Worm (Caenorhabditis elegans) whole organism, young adult: ENCODE results near the gene C54E4.4.

Source experiments
- D2030.7 ChIP-seq: fragments of 200-800 bp; sonication (Bioruptor generic); IDR thresholded peaks from 2 replicates; pipeline ENCODE4 v1.3.6; 2022; ENCODE audit warnings: missing genetic modification reagents, missing genetic modification characterization, missing compliant biosample characterization
- F22D6.2 ChIP-seq: sonication (generic microtip); optimal IDR thresholded peaks from 2 replicates; lab custom pipeline; 2016; ENCODE audit warnings: mild to moderate bottlenecking, missing genetic modification characterization, missing compliant biosample characterization
- F55B11.4 ChIP-seq: sonication (generic microtip); optimal IDR thresholded peaks from 2 replicates; lab custom pipeline; 2016; ENCODE audit warnings: missing compliant biosample characterization, missing genetic modification characterization, borderline replicate concordance; ENCODE audit not compliant: insufficient read depth
- K11D2.4 ChIP-seq: fragments of 200-800 bp; sonication (Bioruptor generic); IDR thresholded peaks from 2 replicates; pipeline ENCODE4 v1.3.6; 2022; ENCODE audit warnings: missing genetic modification reagents, missing genetic modification characterization, missing compliant biosample characterization
- K12H6.12 ChIP-seq: fragments of 200-800 bp; sonication (Bioruptor generic); optimal IDR thresholded peaks from 2 replicates; lab custom pipeline; 2018; ENCODE audit warnings: mild to moderate bottlenecking, missing genetic modification characterization, missing compliant biosample characterization
- Y79H2A.3 ChIP-seq: fragments of 200-800 bp; sonication (Bioruptor generic); conservative IDR thresholded peaks from 2 replicates; pipeline ENCODE4 v1.3.6; 2022; ENCODE audit warnings: missing genetic modification reagents, missing genetic modification characterization, missing compliant biosample characterization
- ZK185.1 ChIP-seq: sonication (generic microtip); optimal IDR thresholded peaks from 2 replicates; lab custom pipeline; 2016; ENCODE audit warnings: mild to moderate bottlenecking, missing genetic modification characterization, missing compliant biosample characterization; ENCODE audit not compliant: poor library complexity, severe bottlenecking
- attf-3 ChIP-seq: fragments of 200-800 bp; sonication (Bioruptor generic); conservative IDR thresholded peaks from 2 replicates; pipeline ENCODE4 v1.3.6; 2022; ENCODE audit warnings: missing genetic modification reagents, missing genetic modification characterization, missing compliant biosample characterization
- attf-5 ChIP-seq: fragments of 200-800 bp; sonication (Bioruptor generic); optimal IDR thresholded peaks from 2 replicates; lab custom pipeline; 2018; ENCODE audit warnings: mild to moderate bottlenecking, missing genetic modification characterization, missing compliant biosample characterization
- attf-6 ChIP-seq: fragments of 200-800 bp; sonication (Bioruptor generic); IDR thresholded peaks from 2 replicates; pipeline ENCODE4 v1.3.6; 2022; ENCODE audit warnings: missing genetic modification reagents, missing genetic modification characterization, missing compliant biosample characterization
- ccch-3 ChIP-seq: fragments of 200-800 bp; sonication (Bioruptor generic); optimal IDR thresholded peaks from 2 replicates; lab custom pipeline; 2018; ENCODE audit warnings: mild to moderate bottlenecking, missing genetic modification characterization, missing compliant biosample characterization
- ceh-100 ChIP-seq: fragments of 200-800 bp; sonication (Bioruptor generic); IDR thresholded peaks from 2 replicates; pipeline ENCODE4 v1.3.6; 2022; ENCODE audit warnings: missing genetic modification reagents, missing genetic modification characterization, missing compliant biosample characterization
- ceh-27 ChIP-seq: fragments of 200-800 bp; sonication (Bioruptor generic); optimal IDR thresholded peaks from 2 replicates; lab custom pipeline; 2018; ENCODE audit warnings: mild to moderate bottlenecking, missing genetic modification characterization, moderate library complexity, missing compliant biosample characterization
- ceh-40 ChIP-seq: fragments of 200-800 bp; sonication (Bioruptor generic); IDR thresholded peaks from 2 replicates; pipeline ENCODE4 v1.3.6; 2022; ENCODE audit warnings: missing genetic modification characterization, missing compliant biosample characterization
- dpff-1 ChIP-seq: sonication (generic microtip); optimal IDR thresholded peaks from 2 replicates; lab custom pipeline; 2017; ENCODE audit warnings: mild to moderate bottlenecking, missing genetic modification characterization, missing compliant biosample characterization
- egl-18 ChIP-seq: fragments of 200-800 bp; sonication (Bioruptor generic); IDR thresholded peaks from 2 replicates; pipeline ENCODE4 v1.3.6; 2022; ENCODE audit warnings: missing genetic modification reagents, missing genetic modification characterization, missing compliant biosample characterization
- egrh-3 ChIP-seq: fragments of 200-800 bp; sonication (Bioruptor generic); IDR thresholded peaks from 2 replicates; pipeline ENCODE4 v1.3.6; 2022; ENCODE audit warnings: missing genetic modification reagents, missing genetic modification characterization, missing compliant biosample characterization
- fkh-3 ChIP-seq: sonication (generic microtip); optimal IDR thresholded peaks from 2 replicates; lab custom pipeline; 2016; ENCODE audit warnings: mild to moderate bottlenecking, missing genetic modification characterization, missing compliant biosample characterization
- hlh-12 ChIP-seq: sonication (generic microtip); optimal IDR thresholded peaks from 2 replicates; lab custom pipeline; 2016; ENCODE audit warnings: missing genetic modification characterization, missing compliant biosample characterization
- lin-35 ChIP-seq, 3 experiments: fragments of 150-350 bp in 2 of 3; sonication (generic microtip) in 1 of 3; optimal IDR thresholded peaks; 2 replicates each; lab custom pipeline; 2014 to 2018; ENCODE audit warnings: missing biosample characterization in 3 of 3, missing genetic modification characterization in 3 of 3, missing genetic modification reagents in 3 of 3
- lin-54 ChIP-seq: fragments of 200-800 bp; sonication (Bioruptor generic); optimal IDR thresholded peaks from 2 replicates; lab custom pipeline; 2018; ENCODE audit warnings: mild to moderate bottlenecking, missing genetic modification characterization, missing compliant biosample characterization
- madf-3 ChIP-seq: fragments of 200-800 bp; sonication (Bioruptor generic); IDR thresholded peaks from 2 replicates; pipeline ENCODE4 v1.3.6; 2022; ENCODE audit warnings: missing genetic modification reagents, missing genetic modification characterization, missing compliant biosample characterization
- madf-6 ChIP-seq: fragments of 200-800 bp; sonication (Bioruptor generic); IDR thresholded peaks from 2 replicates; pipeline ENCODE4 v1.3.6; 2022; ENCODE audit warnings: missing genetic modification reagents, missing genetic modification characterization, missing compliant biosample characterization
- madf-8 ChIP-seq: fragments of 200-800 bp; sonication (Bioruptor generic); conservative IDR thresholded peaks from 2 replicates; pipeline ENCODE4 v1.3.6; 2022; ENCODE audit warnings: missing genetic modification reagents, missing genetic modification characterization, missing compliant biosample characterization
- mxl-1 ChIP-seq: sonication (generic microtip); optimal IDR thresholded peaks from 2 replicates; lab custom pipeline; 2016; ENCODE audit warnings: missing genetic modification characterization, missing compliant biosample characterization
- nhr-179 ChIP-seq: sonication (generic microtip); optimal IDR thresholded peaks from 2 replicates; lab custom pipeline; 2016; ENCODE audit warnings: mild to moderate bottlenecking, missing genetic modification characterization, missing compliant biosample characterization
- nhr-90 ChIP-seq: sonication (generic microtip); optimal IDR thresholded peaks from 2 replicates; lab custom pipeline; 2016; ENCODE audit warnings: missing genotype, mild to moderate bottlenecking, missing genetic modification characterization, missing compliant biosample characterization
- rcor-1 ChIP-seq: fragments of 200-800 bp; sonication (Bioruptor generic); IDR thresholded peaks from 2 replicates; pipeline ENCODE4 v1.3.6; 2022; ENCODE audit warnings: missing genetic modification reagents, missing genetic modification characterization, missing compliant biosample characterization
- snpc-1.1 ChIP-seq: sonication (generic microtip); optimal IDR thresholded peaks from 2 replicates; lab custom pipeline; 2017; ENCODE audit warnings: missing genetic modification characterization, mild to moderate bottlenecking, missing compliant biosample characterization, antibody characterized with exemption, moderate library complexity, missing genotype, missing genetic modification reagents; ENCODE audit not compliant: insufficient read depth
- snpc-1.3 ChIP-seq: sonication (generic microtip); optimal IDR thresholded peaks from 2 replicates; lab custom pipeline; 2017; ENCODE audit warnings: missing genetic modification characterization, mild to moderate bottlenecking, missing compliant biosample characterization, antibody characterized with exemption, moderate library complexity, missing genotype, missing genetic modification reagents; ENCODE audit not compliant: insufficient read depth
- snpc-4 ChIP-seq, 5 experiments: fragments of 150-350 bp in 1 of 5; sonication (generic microtip) in 4 of 5; optimal IDR thresholded peaks; 2 replicates each; lab custom pipeline; 2014 to 2018; ENCODE audit warnings: missing genetic modification characterization in 5 of 5, missing biosample characterization in 3 of 5, antibody characterized with exemption in 2 of 5, mild to moderate bottlenecking in 2 of 5, missing compliant biosample characterization in 2 of 5, missing genotype in 2 of 5, moderate library complexity in 2 of 5, missing genetic modification reagents in 1 of 5
- tlf-1 ChIP-seq: fragments of 200-800 bp; sonication (Bioruptor generic); optimal IDR thresholded peaks from 2 replicates; lab custom pipeline; 2018; ENCODE audit warnings: mild to moderate bottlenecking, missing genetic modification characterization, missing compliant biosample characterization
- zfh-2 ChIP-seq: fragments of 200-800 bp; sonication (Bioruptor generic); conservative IDR thresholded peaks from 2 replicates; pipeline ENCODE4 v1.3.6; 2022; ENCODE audit warnings: missing genetic modification reagents, missing genetic modification characterization, missing compliant biosample characterization
- ztf-25 ChIP-seq: fragments of 200-800 bp; sonication (Bioruptor generic); IDR thresholded peaks from 2 replicates; pipeline ENCODE4 v1.3.6; 2022; ENCODE audit warnings: missing genetic modification reagents, missing genetic modification characterization, missing compliant biosample characterization

The C54E4.4 gene

ce11 chrIV:2127375-2127774 is 41.0 kb downstream of the C54E4.4 start:
- TF ChIP-seq egrh-3 (GFP tag; lab: Robert Waterston, UW) (peak; percentile 88), snpc-1.3 (tag; lab: Kevin White, UChicago) (no peak), zfh-2 (GFP tag; lab: Robert Waterston, UW) (peak; percentile 87)
- TF ChIP-seq, all 124 proteins: peak for 2

ce11 chrIV:2122488-2122887 is 45.9 kb downstream of the C54E4.4 start, which contains the start of gene glb-7:
glb-7 (plus strand) TSS chrIV:2122788.
- TF ChIP-seq rcor-1 (no peak), hlh-12 (no peak), ceh-27 (no peak), nhr-90 (no peak), madf-6 (GFP tag; lab: Robert Waterston, UW) (no peak), tlf-1 (no peak), mxl-1 (tag; lab: Kevin White, UChicago) (no peak), ccch-3 (GFP tag; lab: Kevin White, UChicago) (no peak), egrh-3 (GFP tag; lab: Robert Waterston, UW) (no peak), madf-8 (GFP tag; lab: Robert Waterston, UW) (no peak), fkh-3 (tag; lab: Kevin White, UChicago) (no peak), ceh-40 (GFP tag; lab: Robert Waterston, UW) (no peak), dpff-1 (tag; lab: Kevin White, UChicago) (no peak), F55B11.4 (tag; lab: Kevin White, UChicago) (no peak), Y79H2A.3 (GFP tag; lab: Robert Waterston, UW) (no peak), egl-18 (GFP tag; lab: Robert Waterston, UW) (no peak), lin-54 (GFP tag; lab: Kevin White, UChicago) (no peak)

- TF ChIP-seq K12H6.12: no peak
- no peak for TF ChIP-seq ZK185.1
- no peak for TF ChIP-seq F22D6.2
- TF ChIP-seq attf-6 (GFP tag; lab: Robert Waterston, UW): no peak
- TF ChIP-seq ztf-25 (GFP tag; lab: Robert Waterston, UW): no peak
- TF ChIP-seq nhr-179 (tag; lab: Kevin White, UChicago): no peak
- no peak for TF ChIP-seq madf-8 (GFP tag; lab: Robert Waterston, UW)
- no peak for TF ChIP-seq snpc-1.1
- no peak for TF ChIP-seq madf-3 (GFP tag; lab: Robert Waterston, UW)
- no peak for TF ChIP-seq attf-3 (GFP tag; lab: Robert Waterston, UW)
- no peak for TF ChIP-seq attf-5
- no peak for TF ChIP-seq D2030.7 (GFP tag; lab: Robert Waterston, UW)
- TF ChIP-seq snpc-4 (GFP tag; optimal IDR thresholded peaks at IDR 0.05; lab: Kevin White, UChicago): no peak
- TF ChIP-seq snpc-4 (tag; optimal IDR thresholded peaks at IDR 0.05; lab: Kevin White, UChicago): no peak
- no peak for TF ChIP-seq K11D2.4 (GFP tag; lab: Robert Waterston, UW)
Measured at ce11 chrIV:2117268-2117667, 51.1 kb downstream of the C54E4.4 start.

- TF ChIP-seq lin-35 (GFP tag; optimal IDR thresholded peaks at IDR 0.05; lab: Kevin White, UChicago) (no peak), D2030.7 (GFP tag; lab: Robert Waterston, UW) (no peak), ceh-100 (GFP tag; lab: Robert Waterston, UW) (no peak)
Measured at ce11 chrIV:2114337-2114736, 54.1 kb downstream of the C54E4.4 start, which contains the start of gene xbx-4. xbx-4 (plus strand) TSS chrIV:2114637.
